Worm (Caenorhabditis elegans): ENCODE data around the gene kvs-2.

kvs-2 gene

ce11 chrV:10602051-10602937 lies 33.5 kb upstream of the kvs-2 start, which contains the start of gene H27A22.1:
H27A22.1 (plus strand) TSS chrV:10602555.
- TF ChIP-seq tra-4 (tag; optimal IDR thresholded peaks at IDR 0.05) (no peak), flt-1 (GFP tag; IDR thresholded peaks at IDR 0.05) (no peak), ceh-13 (GFP tag; optimal IDR thresholded peaks at IDR 0.05) (no peak), B0310.2 (tag; optimal IDR thresholded peaks at IDR 0.05) (no peak), tbx-11 (GFP tag; IDR thresholded peaks at IDR 0.05) (no peak), aly-1 (tag; optimal IDR thresholded peaks at IDR 0.05) (no peak), ama-1 (optimal IDR thresholded peaks at IDR 0.05) (no peak), pes-1 (GFP tag; IDR thresholded peaks at IDR 0.05) (no peak), scrt-1 (GFP tag; IDR thresholded peaks at IDR 0.05) (no peak), hnd-1 (tag; optimal IDR thresholded peaks at IDR 0.05) (no peak)

DNA sequence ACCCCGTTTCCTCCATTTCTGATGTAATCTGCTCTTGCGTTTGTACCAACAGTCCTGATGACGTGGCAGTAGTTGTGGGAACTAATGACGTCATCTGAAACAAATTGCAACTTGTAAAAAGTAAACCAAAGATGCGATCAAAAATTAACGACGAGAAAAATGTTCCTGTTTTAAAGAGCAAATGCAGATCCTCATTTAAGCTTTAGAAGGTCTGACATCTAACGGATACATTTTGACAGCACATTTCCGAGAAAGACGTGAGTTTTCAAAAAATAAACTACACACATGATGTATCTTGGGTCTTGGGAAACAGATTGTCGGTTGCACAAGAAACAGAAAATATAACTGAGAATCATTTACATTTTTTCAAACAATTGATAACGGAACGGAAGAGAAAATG lies 20.3 kb upstream of the kvs-2 start, which contains the start of gene H09F14.1:
H09F14.1 (minus strand) TSS at position 101 of the 400 bp plus-strand sequence.
- no peak for TF ChIP-seq sea-1 (GFP tag; conservative IDR thresholded peaks at IDR 0.05)
- TF ChIP-seq B0310.2 (tag; optimal IDR thresholded peaks at IDR 0.05) = no peak
- no peak for TF ChIP-seq ceh-13 (GFP tag; optimal IDR thresholded peaks at IDR 0.05)
- no peak for TF ChIP-seq scrt-1 (GFP tag; IDR thresholded peaks at IDR 0.05)
- no peak for TF ChIP-seq tbx-11 (GFP tag; IDR thresholded peaks at IDR 0.05)
- no peak for TF ChIP-seq tra-4 (tag; optimal IDR thresholded peaks at IDR 0.05)

DNA sequence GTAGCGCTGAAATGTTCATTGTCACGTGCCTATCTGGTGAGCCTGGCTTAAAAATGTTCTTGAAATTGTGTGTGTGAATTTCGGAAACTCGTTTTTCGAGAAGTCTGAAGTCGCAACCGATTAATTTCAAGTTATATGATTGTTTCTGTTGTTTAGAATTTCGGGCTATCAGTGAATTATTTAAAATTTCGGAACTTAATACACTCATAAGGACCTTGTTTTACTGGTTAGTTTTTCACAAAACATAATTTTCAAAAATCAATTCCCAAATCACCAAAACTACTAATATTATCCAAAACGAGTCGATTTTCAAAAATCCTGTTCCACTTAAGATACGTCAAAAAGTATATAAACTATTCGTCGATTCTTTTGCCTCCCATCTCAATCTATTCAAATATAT lies 5.3 kb upstream of the kvs-2 start:
- TF ChIP-seq aly-1 (tag; optimal IDR thresholded peaks at IDR 0.05) = no peak
- TF ChIP-seq F13C5.2 (tag; optimal IDR thresholded peaks at IDR 0.05) = no peak
- TF ChIP-seq scrt-1 (GFP tag; IDR thresholded peaks at IDR 0.05) = no peak
- no peak for TF ChIP-seq hnd-1 (tag; optimal IDR thresholded peaks at IDR 0.05)
- no peak for TF ChIP-seq hmbx-1 (tag; optimal IDR thresholded peaks at IDR 0.05)
- no peak for TF ChIP-seq ets-7 (tag; optimal IDR thresholded peaks at IDR 0.05)
- no peak for TF ChIP-seq pes-1 (GFP tag; IDR thresholded peaks at IDR 0.05)
- no peak for TF ChIP-seq tbx-37 (GFP tag; conservative IDR thresholded peaks at IDR 0.05)
- TF ChIP-seq B0310.2 (tag; optimal IDR thresholded peaks at IDR 0.05) = no peak

ce11 chrV:10632758-10633157 lies 3.1 kb upstream of the kvs-2 start, which contains the start of gene mab-23:
mab-23 (plus strand) TSS chrV:10633058.
- TF ChIP-seq ceh-13 (GFP tag; optimal IDR thresholded peaks at IDR 0.05) (no peak), F13C5.2 (tag; optimal IDR thresholded peaks at IDR 0.05) (no peak), hmbx-1 (tag; optimal IDR thresholded peaks at IDR 0.05) (no peak), ets-7 (tag; optimal IDR thresholded peaks at IDR 0.05) (no peak), tbx-11 (GFP tag; IDR thresholded peaks at IDR 0.05) (no peak), tbx-37 (GFP tag; conservative IDR thresholded peaks at IDR 0.05) (no peak), aly-1 (tag; optimal IDR thresholded peaks at IDR 0.05) (no peak), ceh-36 (tag; optimal IDR thresholded peaks at IDR 0.05) (no peak), flt-1 (GFP tag; IDR thresholded peaks at IDR 0.05) (no peak), scrt-1 (GFP tag; IDR thresholded peaks at IDR 0.05) (no peak), pes-1 (GFP tag; IDR thresholded peaks at IDR 0.05) (no peak), hmg-4 (GFP tag; optimal IDR thresholded peaks at IDR 0.05) (no peak), hnd-1 (tag; optimal IDR thresholded peaks at IDR 0.05) (no peak), B0310.2 (tag; optimal IDR thresholded peaks at IDR 0.05) (no peak), ama-1 (optimal IDR thresholded peaks at IDR 0.05) (no peak)

DNA sequence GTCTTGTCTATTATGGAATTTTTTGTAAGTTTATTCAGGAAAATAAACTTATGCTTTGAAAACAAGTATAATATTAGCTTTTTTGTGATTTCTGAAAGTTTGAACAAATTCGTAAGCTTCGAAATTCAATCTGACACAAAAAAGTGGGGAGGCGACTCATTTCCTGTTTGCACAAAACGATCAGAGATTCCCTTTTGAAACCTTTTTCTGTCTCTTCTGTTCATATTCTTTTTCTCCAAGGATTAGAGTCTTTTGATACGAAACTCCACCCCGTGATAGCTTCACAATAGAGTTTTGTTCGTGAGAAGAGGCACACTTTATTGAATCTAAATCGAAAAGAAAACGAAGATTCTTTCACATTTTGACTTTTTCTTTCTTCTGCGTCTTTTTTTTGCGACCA lies 5.2 kb downstream of the kvs-2 start:
- no peak for TF ChIP-seq tbx-37 (GFP tag; conservative IDR thresholded peaks at IDR 0.05)
- no peak for TF ChIP-seq ets-7 (tag; optimal IDR thresholded peaks at IDR 0.05)
- no peak for TF ChIP-seq aly-1 (tag; optimal IDR thresholded peaks at IDR 0.05)
- TF ChIP-seq pes-1 (GFP tag; IDR thresholded peaks at IDR 0.05) = no peak
- no peak for TF ChIP-seq flt-1 (GFP tag; IDR thresholded peaks at IDR 0.05)
- no peak for TF ChIP-seq hmg-4 (GFP tag; optimal IDR thresholded peaks at IDR 0.05)
- TF ChIP-seq ceh-36 (tag; optimal IDR thresholded peaks at IDR 0.05) = no peak
- no peak for TF ChIP-seq hmbx-1 (tag; optimal IDR thresholded peaks at IDR 0.05)
- TF ChIP-seq hnd-1 (tag; optimal IDR thresholded peaks at IDR 0.05) = no peak
- TF ChIP-seq F13C5.2 (tag; optimal IDR thresholded peaks at IDR 0.05) = no peak
- TF ChIP-seq ceh-13 (GFP tag; optimal IDR thresholded peaks at IDR 0.05) = no peak
- no peak for TF ChIP-seq sea-1 (GFP tag; conservative IDR thresholded peaks at IDR 0.05)
- TF ChIP-seq scrt-1 (GFP tag; IDR thresholded peaks at IDR 0.05) = no peak
- no peak for TF ChIP-seq tbx-11 (GFP tag; IDR thresholded peaks at IDR 0.05)
- TF ChIP-seq ama-1 (optimal IDR thresholded peaks at IDR 0.05) = no peak
- TF ChIP-seq B0310.2 (tag; optimal IDR thresholded peaks at IDR 0.05) = no peak
- TF ChIP-seq tra-4 (tag; optimal IDR thresholded peaks at IDR 0.05) = no peak

ce11 chrV:10647043-10647611 lies 11.3 kb downstream of the kvs-2 start, which contains the start of the genes C32C4.3 and C32C4.16:
C32C4.3 (minus strand) TSS chrV:10647143.
C32C4.16 (plus strand) TSS chrV:10647561.
- no peak for TF ChIP-seq ceh-13 (GFP tag; optimal IDR thresholded peaks at IDR 0.05)
- TF ChIP-seq scrt-1 (GFP tag; IDR thresholded peaks at IDR 0.05) = no peak
- no peak for TF ChIP-seq aly-1 (tag; optimal IDR thresholded peaks at IDR 0.05)
- no peak for TF ChIP-seq tbx-11 (GFP tag; IDR thresholded peaks at IDR 0.05)

DNA sequence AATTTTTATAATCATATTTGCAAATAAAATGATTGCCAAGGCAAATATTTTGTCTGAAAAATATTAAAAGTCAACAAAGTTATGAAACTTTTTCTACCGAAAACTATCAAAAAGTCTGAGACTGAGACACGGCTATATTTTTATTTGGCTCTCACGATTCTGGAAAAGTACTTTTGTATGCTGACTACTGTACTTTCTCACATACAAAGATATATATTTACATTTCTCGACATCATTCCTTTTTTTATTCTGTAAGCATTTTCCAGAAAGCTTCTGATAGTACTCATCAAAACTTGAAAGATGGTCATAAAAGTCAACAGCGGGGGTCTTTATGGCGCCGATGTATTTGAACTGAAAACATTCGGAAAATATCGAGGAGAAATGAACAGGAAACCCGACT lies 12.3 kb downstream of the kvs-2 start, which contains the start of gene aqp-6:
aqp-6 (plus strand) TSS at position 301 of the 400 bp plus-strand sequence.
- TF ChIP-seq tra-4 (tag; optimal IDR thresholded peaks at IDR 0.05) = no peak
- TF ChIP-seq ama-1 (optimal IDR thresholded peaks at IDR 0.05) = no peak
- TF ChIP-seq ceh-13 (GFP tag; optimal IDR thresholded peaks at IDR 0.05) = no peak
- no peak for TF ChIP-seq pes-1 (GFP tag; IDR thresholded peaks at IDR 0.05)
- TF ChIP-seq tbx-37 (GFP tag; conservative IDR thresholded peaks at IDR 0.05) = no peak
- TF ChIP-seq flt-1 (GFP tag; IDR thresholded peaks at IDR 0.05) = no peak
- no peak for TF ChIP-seq scrt-1 (GFP tag; IDR thresholded peaks at IDR 0.05)

Measured in whole organism, early embryonic.